Worm (Caenorhabditis elegans) whole organism, mixed stage, embryonic: Measurements from ENCODE around the gene spe-26.

Experiments
- ceh-39 ChIP-seq: fragments of 150-350 bp; optimal IDR thresholded peaks from 2 replicates; lab custom pipeline; 2014; ENCODE audit warnings: missing biosample characterization, missing genetic modification characterization
- drap-1 ChIP-seq: fragments of 200-800 bp; sonication (Bioruptor generic); optimal IDR thresholded peaks from 3 replicates; lab custom pipeline; 2018; ENCODE audit warnings: mild to moderate bottlenecking, missing genetic modification characterization, missing compliant biosample characterization
- hlh-1 ChIP-seq: fragments of 150-350 bp; optimal IDR thresholded peaks from 2 replicates; lab custom pipeline; 2014; ENCODE audit warnings: missing biosample characterization, missing genetic modification reagents, missing genetic modification characterization
- mep-1 ChIP-seq: fragments of 150-350 bp; optimal IDR thresholded peaks from 2 replicates; lab custom pipeline; 2017; ENCODE audit warnings: missing biosample characterization, missing genetic modification reagents, missing genetic modification characterization, inconsistent platforms

ce11 chrIV:10420440-10420839 lies 28.7 kb upstream of the spe-26 start:
- no peak for TF ChIP-seq mep-1
- TF ChIP-seq hlh-1 (tag; lab: Kevin White, UChicago) = no peak
- TF ChIP-seq ceh-39 (tag; lab: Kevin White, UChicago) = no peak
- TF ChIP-seq drap-1 (GFP tag; lab: Kevin White, UChicago) = no peak
